Fruit fly (Drosophila melanogaster): ENCODE data around the gene CG1637.

The CG1637 gene

DNA sequence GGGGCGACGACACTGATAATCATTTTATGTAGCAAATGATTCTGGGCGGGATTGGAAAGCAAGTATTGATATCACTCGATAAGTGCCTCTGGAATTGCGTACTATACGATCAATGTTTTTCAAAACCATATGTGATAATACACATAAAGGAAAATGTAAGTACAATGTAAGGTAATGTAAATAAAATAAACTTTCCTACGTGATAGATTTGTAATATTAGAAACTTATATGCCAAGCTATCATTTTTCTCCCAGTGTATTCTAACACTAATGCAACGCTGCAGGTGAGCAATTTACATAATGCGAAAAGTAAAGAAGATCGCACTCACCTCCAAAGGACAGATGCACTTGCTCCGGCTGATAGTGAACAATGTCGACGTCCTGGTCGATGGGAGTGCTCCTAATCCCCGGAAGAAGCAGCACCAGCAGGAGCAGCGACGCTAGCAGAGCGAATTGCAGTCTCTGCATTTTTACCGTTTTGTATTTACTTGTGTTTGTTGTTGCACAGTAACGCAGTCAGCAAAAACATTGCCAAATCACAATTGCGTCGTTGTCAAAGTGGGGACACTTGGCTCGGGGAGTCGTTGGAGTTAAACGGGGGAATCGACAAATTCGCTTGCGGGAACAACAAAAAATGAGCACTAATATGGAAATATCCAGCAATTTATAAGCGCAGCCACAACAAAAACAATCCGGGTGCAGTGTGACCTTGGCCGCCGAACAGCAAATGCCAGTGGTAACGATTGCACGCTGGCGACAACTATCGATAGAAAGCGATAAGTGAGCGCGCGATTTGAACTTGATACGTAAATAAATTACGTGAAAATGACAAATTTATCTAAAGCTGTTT is at the start of gene CG1637 (continued):
- TF ChIP-seq CG1792 (GFP tag; optimal IDR thresholded peaks at IDR 0.05) (no peak), CG9876 (GFP tag; optimal IDR thresholded peaks at IDR 0.05) (no peak), Dip2 (GFP tag; IDR thresholded peaks at IDR 0.05) (no peak), Usf (GFP tag; optimal IDR thresholded peaks at IDR 0.05) (no peak), row (GFP tag; IDR thresholded peaks at IDR 0.05) (0 out of 3 replicates have a peak, but pooled peaks have one; percentile 8), inv (GFP tag; IDR thresholded peaks at IDR 0.05; ENCODE audit: partially characterized antibody) (peak; percentile 45), HLH54F (GFP tag; optimal IDR thresholded peaks at IDR 0.05) (no peak), sens (GFP tag) (peak; percentile 79), Lhr (GFP tag; optimal IDR thresholded peaks at IDR 0.05) (no peak), ssp (GFP tag; IDR thresholded peaks at IDR 0.05) (no peak), CG17328 (GFP tag; IDR thresholded peaks at IDR 0.05) (no peak), CG10321 (GFP tag; IDR thresholded peaks at IDR 0.05) (no peak), CG33557 (GFP tag; optimal IDR thresholded peaks at IDR 0.05) (no peak), nau (GFP tag; optimal IDR thresholded peaks at IDR 0.05) (no peak), CG18262 (tag; optimal IDR thresholded peaks at IDR 0.05) (no peak), Tbp (GFP tag; optimal IDR thresholded peaks at IDR 0.05) (no peak), pb (GFP tag; optimal IDR thresholded peaks at IDR 0.05) (no peak), nom (GFP tag; optimal IDR thresholded peaks at IDR 0.05) (no peak), slbo (GFP tag; IDR thresholded peaks at IDR 0.05) (no peak), CG2199 (GFP tag; IDR thresholded peaks at IDR 0.05) (no peak), sd (tag; optimal IDR thresholded peaks at IDR 0.05) (no peak), CG6254 (GFP tag; optimal IDR thresholded peaks at IDR 0.05) (no peak), CG3407 (GFP tag; optimal IDR thresholded peaks at IDR 0.05) (no peak), Bgb (GFP tag; IDR thresholded peaks at IDR 0.05; ENCODE audit: partially characterized antibody) (peak; percentile 74), CG8359 (GFP tag; optimal IDR thresholded peaks at IDR 0.05; ENCODE audit: borderline replicate concordance) (no peak), ro (GFP tag; IDR thresholded peaks at IDR 0.05) (no peak), Opbp (GFP tag; IDR thresholded peaks at IDR 0.05; ENCODE audit: partially characterized antibody) (peak; percentile 70; the same call in 2 of the 3 replicates), da (GFP tag; optimal IDR thresholded peaks at IDR 0.05) (no peak), zf30C (GFP tag; optimal IDR thresholded peaks at IDR 0.05) (peak; percentile 62), CG11723 (GFP tag; optimal IDR thresholded peaks at IDR 0.05) (no peak), CG15011 (GFP tag; optimal IDR thresholded peaks at IDR 0.05) (no peak), CG12391 (tag; optimal IDR thresholded peaks at IDR 0.05) (no peak), Max (GFP tag; optimal IDR thresholded peaks at IDR 0.05) (no peak), CG13123 (GFP tag; optimal IDR thresholded peaks at IDR 0.05) (no peak), run (tag; optimal IDR thresholded peaks at IDR 0.05) (no peak), lilli (GFP tag; optimal IDR thresholded peaks at IDR 0.05) (no peak), CG15269 (tag; optimal IDR thresholded peaks at IDR 0.05) (no peak), croc (GFP tag; conservative IDR thresholded peaks at IDR 0.05) (no peak), crc (GFP tag; optimal IDR thresholded peaks at IDR 0.05) (no peak), CG4360 (GFP tag; IDR thresholded peaks at IDR 0.05) (peak; percentile 89), CG3163 (GFP tag; optimal IDR thresholded peaks at IDR 0.05) (no peak), pfk (GFP tag; optimal IDR thresholded peaks at IDR 0.05) (no peak), her (GFP tag; optimal IDR thresholded peaks at IDR 0.05) (no peak), CG13424 (tag; optimal IDR thresholded peaks at IDR 0.05) (no peak), jigr1 (GFP tag; IDR thresholded peaks at IDR 0.05) (no peak), onecut (GFP tag; IDR thresholded peaks at IDR 0.05) (no peak), gsb-n (tag; optimal IDR thresholded peaks at IDR 0.05) (no peak), CG10654 (GFP tag; optimal IDR thresholded peaks at IDR 0.05) (no peak), Trl (optimal IDR thresholded peaks at IDR 0.05) (no peak), Trl (GFP tag; optimal IDR thresholded peaks at IDR 0.05) (no peak)

Data from whole organism, embryonic.